Worm (Caenorhabditis elegans) whole organism, late embryonic: ENCODE results near the gene str-112.

Source experiments
- K02D7.2 ChIP-seq: sonication (generic microtip); optimal IDR thresholded peaks from 2 replicates; lab custom pipeline; 2017; ENCODE audit warnings: mild to moderate bottlenecking, missing genetic modification characterization, missing compliant biosample characterization
- K09A11.1 ChIP-seq: sonication (generic microtip); optimal IDR thresholded peaks from 2 replicates; lab custom pipeline; 2017; ENCODE audit warnings: antibody characterized with exemption, mild to moderate bottlenecking, missing genetic modification characterization, missing compliant biosample characterization; ENCODE audit not compliant: insufficient read depth
- ceh-18 ChIP-seq: sonication (generic microtip); optimal IDR thresholded peaks from 2 replicates; lab custom pipeline; 2016; ENCODE audit warnings: missing genetic modification characterization, missing compliant biosample characterization
- hlh-15 ChIP-seq: sonication (generic microtip); optimal IDR thresholded peaks from 2 replicates; lab custom pipeline; 2016; ENCODE audit warnings: missing genetic modification characterization, missing compliant biosample characterization
- hlh-8 ChIP-seq: sonication (generic microtip); optimal IDR thresholded peaks from 2 replicates; lab custom pipeline; 2016; ENCODE audit warnings: missing genotype, missing genetic modification characterization, missing compliant biosample characterization
- nhr-11 ChIP-seq: fragments of 150-350 bp; optimal IDR thresholded peaks from 2 replicates; lab custom pipeline; 2014; ENCODE audit warnings: missing biosample characterization, missing genetic modification characterization

ce11 chrV:7141864-7142263 lies 3.6 kb upstream of the str-112 start, which contains the start of gene ugt-40:
- TF ChIP-seq nhr-11 (tag; lab: Kevin White, UChicago) (no peak), hlh-15 (tag; lab: Kevin White, UChicago) (no peak), K02D7.2 (no peak), K09A11.1 (no peak), hlh-8 (tag; lab: Kevin White, UChicago) (no peak), ceh-18 (tag; lab: Kevin White, UChicago) (no peak)
